Worm (Caenorhabditis elegans): ENCODE results near the gene F32E10.5.
"Not testable (repeated sequence)": the region's sequence is repeated elsewhere in the genome, so short reads cannot be mapped to it uniquely, and the experiment has no call there.

F32E10.5 gene

DNA sequence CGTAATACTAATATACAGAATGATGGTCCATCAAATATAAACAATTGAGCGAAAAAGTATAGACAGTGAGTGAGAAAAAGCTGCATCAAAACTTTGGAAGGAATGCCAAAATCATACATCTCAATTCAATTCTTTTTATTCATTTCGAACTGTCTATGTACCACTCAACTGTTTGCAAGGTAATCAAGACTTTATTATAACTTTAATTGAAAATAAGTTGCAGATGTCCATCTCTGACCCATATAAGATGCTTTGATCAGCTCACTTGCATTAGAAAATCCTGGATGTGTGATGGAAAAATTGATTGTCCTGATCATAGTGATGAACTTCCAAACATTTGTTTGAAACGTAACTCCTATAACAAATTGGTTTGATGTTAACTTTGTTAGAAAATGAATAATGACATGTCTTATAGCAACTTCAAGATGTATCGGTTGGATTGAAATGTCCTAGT lies 10.6 kb downstream of the F32E10.5 start, which contains the start of gene F32E10.8:
Gene F32E10.8 (plus strand): TSS at position 51 of the 454 bp plus-strand sequence.
- TF ChIP-seq lin-35 (GFP tag; optimal IDR thresholded peaks at IDR 0.05): no peak
- no peak for TF ChIP-seq hlh-4 (tag; optimal IDR thresholded peaks at IDR 0.05)
- TF ChIP-seq nhr-85 (tag): no peak
- TF ChIP-seq egl-27 (tag; optimal IDR thresholded peaks at IDR 0.05): no peak
- TF ChIP-seq fkh-10 (GFP tag; optimal IDR thresholded peaks at IDR 0.05): no peak
- no peak for TF ChIP-seq lin-39 (tag; optimal IDR thresholded peaks at IDR 0.05)
- no peak for TF ChIP-seq unc-62 (GFP tag; optimal IDR thresholded peaks at IDR 0.05)
- TF ChIP-seq lin-13 (GFP tag; optimal IDR thresholded peaks at IDR 0.05): no peak
- TF ChIP-seq lsy-2 (tag; optimal IDR thresholded peaks at IDR 0.05): no peak
- TF ChIP-seq nhr-237 (tag; optimal IDR thresholded peaks at IDR 0.05): no peak
- no peak for TF ChIP-seq nhr-19 (GFP tag; conservative IDR thresholded peaks at IDR 0.05)
- no peak for TF ChIP-seq lir-3 (tag; optimal IDR thresholded peaks at IDR 0.05; ENCODE audit: poor library complexity)

DNA sequence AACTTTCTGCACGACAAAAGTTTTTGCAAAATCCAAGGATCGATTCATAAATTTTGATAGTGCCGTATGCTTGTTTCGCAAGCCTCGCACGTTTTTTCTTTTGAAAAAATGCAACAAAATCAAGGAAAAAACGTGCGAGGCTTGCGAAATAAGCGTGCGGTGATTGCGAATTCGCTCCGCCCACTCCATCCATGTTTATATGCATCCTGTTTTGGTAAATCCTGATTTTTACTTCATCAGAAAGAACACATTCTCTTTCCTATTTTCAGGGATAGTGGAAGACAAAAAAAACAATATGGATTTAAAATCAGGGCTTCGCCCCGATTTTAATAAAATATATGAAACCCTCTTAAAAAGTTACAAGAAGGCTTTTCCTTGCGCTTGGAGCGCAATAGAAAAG lies 14.3 kb downstream of the F32E10.5 start, which contains the start of gene F32E10.9:
Gene F32E10.9 (minus strand): TSS at position 101 of the 400 bp plus-strand sequence.
- TF ChIP-seq aha-1 (tag; optimal IDR thresholded peaks at IDR 0.05); unc-98 (GFP tag; IDR thresholded peaks at IDR 0.05); isw-1 (GFP tag; IDR thresholded peaks at IDR 0.05): not testable (repeated sequence)

DNA sequence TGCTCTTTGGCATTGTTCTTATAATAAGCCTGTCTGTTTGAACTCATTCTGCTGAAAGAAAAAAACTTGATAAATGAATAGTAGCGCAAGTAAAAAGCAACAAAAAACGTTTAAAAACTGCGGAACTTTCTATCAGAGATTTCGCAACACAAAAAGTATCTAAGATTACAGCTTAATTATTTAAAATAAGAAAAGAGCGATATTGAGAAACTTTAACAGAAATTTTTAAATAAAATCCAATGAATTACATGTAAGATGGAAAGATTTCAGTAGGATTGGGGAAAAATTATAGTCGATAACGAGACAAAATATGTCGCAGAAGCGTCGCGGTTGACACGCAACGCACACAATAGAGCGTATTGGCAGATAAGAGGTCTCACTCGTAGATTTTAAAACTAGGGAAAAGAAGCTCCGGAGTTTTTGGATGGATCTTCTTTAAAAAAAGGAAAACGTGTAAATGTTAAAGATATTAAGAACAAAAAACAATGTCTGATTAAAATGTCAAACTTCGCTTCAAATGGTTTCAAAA lies 16.5 kb downstream of the F32E10.5 start, which contains the start of gene ima-3:
Gene ima-3 (minus strand): TSS at position 51 of the 529 bp plus-strand sequence.
- TF ChIP-seq irx-1 (tag; optimal IDR thresholded peaks at IDR 0.05) (no peak), F16B12.6 (tag; optimal IDR thresholded peaks at IDR 0.05) (peak; percentile 13), aha-1 (tag; optimal IDR thresholded peaks at IDR 0.05) (no peak), efl-1 (optimal IDR thresholded peaks at IDR 0.05) (peak; percentile 40 to 63), efl-1 (GFP tag; optimal IDR thresholded peaks at IDR 0.05 in 1 of 2) (peak in 1 of 2 experiments; percentile 33), ceh-8 (GFP tag; optimal IDR thresholded peaks at IDR 0.05) (no peak), ceh-63 (GFP tag; optimal IDR thresholded peaks at IDR 0.05) (no peak), alr-1 (tag; optimal IDR thresholded peaks at IDR 0.05; ENCODE audit: borderline replicate concordance) (no peak), lin-39 (tag; optimal IDR thresholded peaks at IDR 0.05) (no peak), mep-1 (tag; optimal IDR thresholded peaks at IDR 0.05) (peak; percentile 28), mab-9 (GFP tag; IDR thresholded peaks at IDR 0.05) (no peak), sox-4 (tag; optimal IDR thresholded peaks at IDR 0.05) (no peak), ceh-82 (tag; optimal IDR thresholded peaks at IDR 0.05) (peak in 1 of 3 experiments; percentile 42), elt-3 (tag; optimal IDR thresholded peaks at IDR 0.05) (no peak), nhr-11 (tag; optimal IDR thresholded peaks at IDR 0.05) (no peak), snu-23 (GFP tag; optimal IDR thresholded peaks at IDR 0.05) (peak; percentile 29), lin-15B (tag; optimal IDR thresholded peaks at IDR 0.05) (peak; percentile 80), zip-4 (GFP tag; optimal IDR thresholded peaks at IDR 0.05) (no peak), lsy-2 (tag; optimal IDR thresholded peaks at IDR 0.05) (peak; percentile 8 to 86), rnt-1 (tag; optimal IDR thresholded peaks at IDR 0.05) (peak; percentile 41), tbx-2 (tag; optimal IDR thresholded peaks at IDR 0.05) (peak; percentile 5), hpl-2 (GFP tag; optimal IDR thresholded peaks at IDR 0.05) (no peak), lir-3 (tag; optimal IDR thresholded peaks at IDR 0.05; ENCODE audit: poor library complexity) (no peak), unc-130 (tag; optimal IDR thresholded peaks at IDR 0.05) (no peak), pax-3 (tag; optimal IDR thresholded peaks at IDR 0.05) (no peak), isw-1 (GFP tag; IDR thresholded peaks at IDR 0.05) (no peak; the same call in 1 of the 2 replicates), jun-1 (tag; optimal IDR thresholded peaks at IDR 0.05) (no peak), snpc-4 (tag; optimal IDR thresholded peaks at IDR 0.05) (peak; percentile 2), nhr-47 (tag; optimal IDR thresholded peaks at IDR 0.05) (peak; percentile 14), fkh-10 (GFP tag; optimal IDR thresholded peaks at IDR 0.05) (no peak), swsn-7 (tag; optimal IDR thresholded peaks at IDR 0.05) (no peak), sptf-1 (tag; optimal IDR thresholded peaks at IDR 0.05) (no peak), skn-1 (tag; optimal IDR thresholded peaks at IDR 0.05) (peak; percentile 22), lin-35 (GFP tag; optimal IDR thresholded peaks at IDR 0.05) (peak; percentile 20 to 78), Y116A8C.19 (tag; optimal IDR thresholded peaks at IDR 0.05; ENCODE audit: borderline replicate concordance) (no peak), dpl-1 (GFP tag; optimal IDR thresholded peaks at IDR 0.05) (peak; percentile 4 to 67 (median 29)), hlh-4 (tag; optimal IDR thresholded peaks at IDR 0.05) (no peak), unc-62 (GFP tag; optimal IDR thresholded peaks at IDR 0.05) (no peak), nhr-237 (tag; optimal IDR thresholded peaks at IDR 0.05) (no peak), blmp-1 (tag; optimal IDR thresholded peaks at IDR 0.05) (peak; percentile 69), nhr-76 (tag; optimal IDR thresholded peaks at IDR 0.05) (no peak), aly-2 (tag; optimal IDR thresholded peaks at IDR 0.05) (no peak)

All from whole organism, L1 larva.